Fruit fly (Drosophila melanogaster) whole organism, embryonic: Measurements from ENCODE around the gene CG13670.

Source experiments
- Antp ChIP-seq: fragments of 200-800 bp; sonication (Bioruptor generic); optimal IDR thresholded peaks from 3 replicates; lab custom pipeline; 2016; ENCODE audit warnings: missing biosample characterization, missing genetic modification characterization
- BEAF-32 ChIP-seq: fragments of 200-800 bp; sonication (Bioruptor generic); optimal IDR thresholded peaks from 3 replicates; lab custom pipeline; 2017; ENCODE audit warnings: missing biosample characterization, missing genetic modification characterization, mild to moderate bottlenecking, moderate library complexity, missing genetic modification reagents
- CG11247 ChIP-seq: fragments of 200-800 bp; sonication (Bioruptor generic); IDR thresholded peaks from 2 replicates; pipeline ENCODE4 v1.3.6; 2022; ENCODE audit warnings: missing biosample characterization, missing genetic modification characterization
- CG1233 ChIP-seq: fragments of 200-800 bp; sonication (Bioruptor generic); optimal IDR thresholded peaks from 4 replicates; lab custom pipeline; 2018; ENCODE audit warnings: missing biosample characterization, mild to moderate bottlenecking, missing genetic modification characterization
- CG13894 ChIP-seq: fragments of 200-800 bp; sonication (Bioruptor generic); optimal IDR thresholded peaks from 3 replicates; lab custom pipeline; 2018; ENCODE audit warnings: missing biosample characterization, mild to moderate bottlenecking, missing genetic modification characterization, moderate library complexity
- CG14667 ChIP-seq: fragments of 200-800 bp; sonication (Bioruptor generic); IDR thresholded peaks from 2 replicates; pipeline ENCODE4 v1.3.6; 2022; ENCODE audit warnings: missing biosample characterization, missing genetic modification characterization
- CG14710 ChIP-seq: fragments of 200-800 bp; sonication (Bioruptor generic); optimal IDR thresholded peaks from 3 replicates; lab custom pipeline; 2019; ENCODE audit warnings: missing biosample characterization, mild to moderate bottlenecking, missing genetic modification characterization, moderate library complexity
- CG14860 ChIP-seq: fragments of 200-800 bp; sonication (Bioruptor generic); IDR thresholded peaks from 3 replicates; pipeline ENCODE4 v1.3.6; 2022; ENCODE audit warnings: missing biosample characterization, missing genetic modification characterization; ENCODE audit not compliant: partially characterized antibody
- CG17186 ChIP-seq: fragments of 200-800 bp; sonication (Bioruptor generic); optimal IDR thresholded peaks from 3 replicates; lab custom pipeline; 2017; ENCODE audit warnings: missing biosample characterization, missing genetic modification reagents, missing genetic modification characterization
- CG17385 ChIP-seq: fragments of 200-800 bp; sonication (Bioruptor generic); optimal IDR thresholded peaks from 3 replicates; lab custom pipeline; 2018; ENCODE audit warnings: missing biosample characterization, mild to moderate bottlenecking, missing genetic modification characterization
- CG30020 ChIP-seq: fragments of 200-800 bp; optimal IDR thresholded peaks from 2 replicates; lab custom pipeline; 2019; ENCODE audit warnings: missing biosample characterization, mild to moderate bottlenecking, missing genetic modification characterization, moderate library complexity
- CG31441 ChIP-seq: fragments of 200-800 bp; sonication (Bioruptor generic); IDR thresholded peaks from 2 replicates; pipeline ENCODE4 v1.3.6; 2022; ENCODE audit warnings: missing biosample characterization, missing genetic modification characterization
- CG33557 ChIP-seq: fragments of 200-800 bp; sonication (Bioruptor generic); optimal IDR thresholded peaks from 2 replicates; lab custom pipeline; 2019; ENCODE audit warnings: missing biosample characterization, mild to moderate bottlenecking, missing genetic modification characterization, moderate library complexity
- CG42726 ChIP-seq: fragments of 200-800 bp; sonication (Bioruptor generic); IDR thresholded peaks from 2 replicates; pipeline ENCODE4 v1.3.6; 2022; ENCODE audit warnings: missing biosample characterization, missing genetic modification characterization; ENCODE audit not compliant: partially characterized antibody
- CG4360 ChIP-seq: fragments of 200-800 bp; sonication (Bioruptor generic); IDR thresholded peaks from 2 replicates; pipeline ENCODE4 v1.3.6; 2022; ENCODE audit warnings: missing biosample characterization, missing genetic modification characterization
- CG4707 ChIP-seq: fragments of 200-800 bp; sonication (Bioruptor generic); optimal IDR thresholded peaks from 2 replicates; lab custom pipeline; 2018; ENCODE audit warnings: missing biosample characterization, mild to moderate bottlenecking, missing genetic modification characterization, moderate library complexity
- CG6791 ChIP-seq: fragments of 200-800 bp; sonication (Bioruptor generic); IDR thresholded peaks from 3 replicates; pipeline ENCODE4 v1.3.6; 2022; ENCODE audit warnings: missing biosample characterization, missing genetic modification characterization; ENCODE audit not compliant: partially characterized antibody
- CG6813 ChIP-seq: fragments of 200-800 bp; sonication (Bioruptor generic); optimal IDR thresholded peaks from 2 replicates; lab custom pipeline; 2017; ENCODE audit warnings: missing biosample characterization, missing genetic modification characterization, mild to moderate bottlenecking, moderate library complexity, missing genetic modification reagents
- CG8281 ChIP-seq: fragments of 200-800 bp; sonication (Bioruptor generic); optimal IDR thresholded peaks from 2 replicates; lab custom pipeline; 2018; ENCODE audit warnings: missing biosample characterization, mild to moderate bottlenecking, missing genetic modification characterization, moderate library complexity
- CG9437 ChIP-seq: fragments of 200-800 bp; sonication (Bioruptor generic); optimal IDR thresholded peaks from 2 replicates; lab custom pipeline; 2018; ENCODE audit warnings: missing biosample characterization, mild to moderate bottlenecking, missing genetic modification characterization
- CkIIα-i1 ChIP-seq: fragments of 200-800 bp; sonication (Bioruptor generic); IDR thresholded peaks from 2 replicates; pipeline ENCODE4 v1.3.6; 2022; ENCODE audit warnings: missing biosample characterization, missing genetic modification characterization
- D19A ChIP-seq: fragments of 200-800 bp; optimal IDR thresholded peaks from 3 replicates; lab custom pipeline; 2019; ENCODE audit warnings: missing biosample characterization, mild to moderate bottlenecking, missing genetic modification characterization, moderate library complexity
- Dek ChIP-seq: fragments of 200-800 bp; sonication (Bioruptor generic); optimal IDR thresholded peaks from 3 replicates; lab custom pipeline; 2019; ENCODE audit warnings: missing biosample characterization, mild to moderate bottlenecking, missing genetic modification characterization, moderate library complexity
- Ets97D ChIP-seq: fragments of 200-800 bp; sonication (Bioruptor generic); optimal IDR thresholded peaks from 3 replicates; lab custom pipeline; 2016; ENCODE audit warnings: missing biosample characterization, missing genetic modification characterization
- Myb ChIP-seq: fragments of 200-800 bp; sonication (Bioruptor generic); optimal IDR thresholded peaks from 2 replicates; lab custom pipeline; 2016; ENCODE audit warnings: missing biosample characterization, missing genetic modification characterization
- Neu2 ChIP-seq: fragments of 200-800 bp; sonication (Bioruptor generic); optimal IDR thresholded peaks from 3 replicates; lab custom pipeline; 2016; ENCODE audit warnings: missing biosample characterization, missing genetic modification characterization, borderline replicate concordance
- Oli ChIP-seq: fragments of 200-800 bp; sonication (Bioruptor generic); optimal IDR thresholded peaks from 2 replicates; lab custom pipeline; 2018; ENCODE audit warnings: missing biosample characterization, mild to moderate bottlenecking, missing genetic modification characterization, moderate library complexity
- Sry-δ ChIP-seq: fragments of 200-800 bp; sonication (Bioruptor generic); optimal IDR thresholded peaks from 2 replicates; lab custom pipeline; 2016; ENCODE audit warnings: missing biosample characterization, missing genetic modification characterization
- Usf ChIP-seq: fragments of 200-800 bp; sonication (Bioruptor generic); optimal IDR thresholded peaks from 2 replicates; lab custom pipeline; 2017; ENCODE audit warnings: missing genotype, missing biosample characterization, missing genetic modification characterization
- Vsx1 ChIP-seq: fragments of 200-800 bp; sonication (Bioruptor generic); optimal IDR thresholded peaks from 2 replicates; lab custom pipeline; 2017; ENCODE audit warnings: missing biosample characterization, mild to moderate bottlenecking, missing genetic modification characterization, missing genetic modification reagents
- bowl ChIP-seq: fragments of 200-800 bp; sonication (Bioruptor generic); IDR thresholded peaks from 2 replicates; pipeline ENCODE4 v1.3.6; 2022; ENCODE audit warnings: missing biosample characterization, missing genetic modification characterization
- chn ChIP-seq: fragments of 200-800 bp; sonication (Bioruptor generic); optimal IDR thresholded peaks from 2 replicates; lab custom pipeline; 2016; ENCODE audit warnings: missing biosample characterization, missing genetic modification characterization
- crp ChIP-seq, 2 experiments: fragments of 200-800 bp; sonication (Bioruptor generic); optimal IDR thresholded peaks; 2 replicates in 1 of 2; 3 replicates in 1 of 2; lab custom pipeline; 2017; ENCODE audit warnings: missing biosample characterization in 2 of 2, missing genetic modification characterization in 2 of 2, mild to moderate bottlenecking in 1 of 2, moderate library complexity in 1 of 2
- dan ChIP-seq: fragments of 200-800 bp; sonication (Bioruptor generic); IDR thresholded peaks from 2 replicates; pipeline ENCODE4 v1.3.6; 2022; ENCODE audit warnings: missing biosample characterization, missing genetic modification characterization
- dmrt11E ChIP-seq: fragments of 200-800 bp; sonication (Bioruptor generic); optimal IDR thresholded peaks from 3 replicates; lab custom pipeline; 2018; ENCODE audit warnings: missing biosample characterization, mild to moderate bottlenecking, missing genetic modification characterization, moderate library complexity
- dmrt99B ChIP-seq: fragments of 200-800 bp; sonication (Bioruptor generic); optimal IDR thresholded peaks from 2 replicates; lab custom pipeline; 2018; ENCODE audit warnings: missing biosample characterization, mild to moderate bottlenecking, missing genetic modification characterization, moderate library complexity
- emc ChIP-seq: fragments of 200-800 bp; sonication (Bioruptor generic); optimal IDR thresholded peaks from 2 replicates; lab custom pipeline; 2016; ENCODE audit warnings: missing biosample characterization, missing genetic modification characterization
- gsb-n ChIP-seq: fragments of 200-800 bp; sonication (Bioruptor generic); optimal IDR thresholded peaks from 3 replicates; lab custom pipeline; 2018; ENCODE audit warnings: missing biosample characterization, mild to moderate bottlenecking, missing genetic modification characterization
- ham ChIP-seq: fragments of 200-800 bp; sonication (Bioruptor generic); IDR thresholded peaks from 2 replicates; pipeline ENCODE4 v1.3.6; 2022; ENCODE audit warnings: missing biosample characterization, missing genetic modification characterization
- klu ChIP-seq: fragments of 200-800 bp; sonication (Bioruptor generic); IDR thresholded peaks from 2 replicates; pipeline ENCODE4 v1.3.6; 2022; ENCODE audit warnings: missing biosample characterization, missing genetic modification characterization
- maf-S ChIP-seq: fragments of 200-800 bp; sonication (Bioruptor generic); optimal IDR thresholded peaks from 2 replicates; lab custom pipeline; 2016; ENCODE audit warnings: missing biosample characterization, missing genetic modification characterization
- pan ChIP-seq, 4 experiments: fragments of >200 bp in 3 of 4; fragments of 200-800 bp in 1 of 4; sonication (Bioruptor generic) in 1 of 4; optimal IDR thresholded peaks in 3 of 4; IDR thresholded peaks in 1 of 4; 2 replicates each; pipeline versions ENCODE4 v1.3.6 to Lab custom; 2017 to 2022; ENCODE audit warnings: missing biosample characterization in 2 of 4, missing genetic modification characterization in 2 of 4, mixed read lengths in 1 of 4
- pnt ChIP-seq: fragments of 200-800 bp; sonication (Bioruptor generic); optimal IDR thresholded peaks from 3 replicates; lab custom pipeline; 2016; ENCODE audit warnings: missing biosample characterization, missing genetic modification characterization
- prd ChIP-seq, 3 experiments: fragments of >200 bp in 2 of 3; fragments of 200-800 bp in 1 of 3; sonication (Bioruptor generic) in 1 of 3; optimal IDR thresholded peaks in 2 of 3; IDR thresholded peaks in 1 of 3; 2 replicates in 2 of 3; 3 replicates in 1 of 3; pipeline versions ENCODE4 v1.3.6 to Lab custom; 2017 to 2022; ENCODE audit warnings: missing biosample characterization in 1 of 3, missing genetic modification characterization in 1 of 3
- psq ChIP-seq: fragments of 200-800 bp; sonication (Bioruptor generic); optimal IDR thresholded peaks from 2 replicates; lab custom pipeline; 2017; ENCODE audit warnings: missing biosample characterization, missing genetic modification characterization
- twi ChIP-seq: fragments of 200-800 bp; optimal IDR thresholded peaks from 2 replicates; lab custom pipeline; 2019; ENCODE audit warnings: missing biosample characterization, mild to moderate bottlenecking, missing genetic modification characterization, moderate library complexity

CG13670 gene

DNA sequence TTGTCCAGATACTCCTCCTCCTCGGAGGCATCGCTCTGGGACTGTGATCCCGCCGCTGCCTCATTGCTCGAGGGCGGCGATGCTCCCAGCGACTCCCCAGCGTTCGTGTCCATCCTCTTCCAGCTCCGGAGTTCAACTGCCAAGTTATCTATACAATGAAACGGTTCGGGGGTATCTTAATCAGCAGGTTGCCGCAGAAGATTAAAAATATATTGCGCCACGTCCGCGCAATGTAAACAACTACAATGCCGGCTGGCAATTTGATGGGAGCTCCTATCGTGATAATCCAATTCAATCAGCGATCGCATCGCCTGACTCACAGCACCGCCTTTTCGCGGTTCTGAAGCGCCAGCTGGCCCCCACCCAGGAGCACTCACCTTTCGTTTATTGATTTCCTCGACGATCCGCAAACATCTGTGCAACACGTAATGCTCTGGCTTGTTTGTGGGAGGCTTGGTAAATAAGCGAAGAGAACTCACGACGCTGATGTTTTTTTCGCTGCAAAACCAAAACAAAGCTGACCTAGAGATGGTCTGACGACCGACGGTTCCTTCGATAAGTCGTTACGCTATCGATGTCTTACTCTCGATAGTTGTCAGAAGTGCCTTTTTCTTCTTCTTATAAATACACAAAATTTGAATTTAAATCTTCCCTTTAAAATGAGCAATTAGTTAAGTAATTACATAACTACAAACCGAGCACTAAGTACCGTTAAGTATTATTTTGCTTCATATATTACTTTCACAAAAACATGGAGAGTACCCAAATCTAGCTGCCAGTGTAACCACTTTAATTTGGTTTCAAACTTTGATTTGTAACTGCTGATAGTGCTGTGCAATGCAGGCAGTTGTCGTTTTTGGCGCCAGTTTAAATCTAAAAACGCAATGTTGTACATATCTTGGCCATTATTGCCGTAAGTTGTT lies 31.0 kb upstream of the CG13670 start, which contains the start of gene cert (continued):
- TF ChIP-seq Antp (no peak), CG4707 (GFP tag; lab: Kevin White, UChicago) (no peak), Ets97D (peak; percentile 65), dmrt99B (tag; lab: Kevin White, UChicago) (no peak), CG4360 (GFP tag; lab: Robert Waterston, UW) (no peak), crp (GFP tag; optimal IDR thresholded peaks at IDR 0.05; lab: Kevin White, UChicago) (peak in 1 of 2 experiments; percentile 75), CG6791 (peak; percentile 89), Vsx1 (no peak), CG14667 (GFP tag; lab: Robert Waterston, UW) (no peak), Dek (tag; lab: Kevin White, UChicago) (no peak), ham (GFP tag; lab: Robert Waterston, UW) (no peak), Myb (GFP tag; lab: Kevin White, UChicago) (peak; percentile 96), Sry-δ (GFP tag; lab: Kevin White, UChicago) (peak; percentile 98), CG42726 (peak; percentile 80; the same call in 1 of the 2 replicates), CkIIα-i1 (GFP tag; lab: Robert Waterston, UW) (no peak), CG1233 (GFP tag; lab: Kevin White, UChicago) (no peak), CG13894 (tag; lab: Kevin White, UChicago) (no peak), maf-S (GFP tag; lab: Kevin White, UChicago) (peak; percentile 12), CG30020 (tag; lab: Kevin White, UChicago) (peak; percentile 18), CG6813 (GFP tag; lab: Kevin White, UChicago) (peak; percentile 38), dmrt11E (no peak), dan (GFP tag; lab: Robert Waterston, UW) (no peak), CG14860 (GFP tag; lab: Robert Waterston, UW) (peak; percentile 88), chn (GFP tag; lab: Kevin White, UChicago) (no peak), CG11247 (GFP tag; lab: Robert Waterston, UW) (no peak), Neu2 (GFP tag; lab: Kevin White, UChicago) (no peak), twi (no peak), CG8281 (tag; lab: Kevin White, UChicago) (no peak), CG14710 (tag; lab: Kevin White, UChicago) (peak; percentile 99), D19A (tag; lab: Kevin White, UChicago) (no peak), gsb-n (peak; percentile 37), CG31441 (GFP tag; lab: Robert Waterston, UW) (no peak), prd (optimal IDR thresholded peaks at IDR 0.05; lab: Kevin White, UChicago) (no peak), prd (GFP tag; IDR thresholded peaks at IDR 0.05; lab: Robert Waterston, UW) (0 out of 3 replicates have a peak, but pooled peaks have one; percentile 11), pan (optimal IDR thresholded peaks at IDR 0.05; lab: Kevin White, UChicago) (no peak), pan (GFP tag; optimal IDR thresholded peaks at IDR 0.05 in 1 of 2, IDR thresholded peaks at IDR 0.05 in 1 of 2) (no peak), CG33557 (no peak), emc (no peak), CG17385 (GFP tag; lab: Kevin White, UChicago) (peak; percentile 96), bowl (GFP tag; lab: Robert Waterston, UW) (no peak), Usf (no peak), CG17186 (GFP tag; lab: Kevin White, UChicago) (peak; percentile 13), BEAF-32 (GFP tag; lab: Kevin White, UChicago) (peak; percentile 93), Oli (tag; lab: Kevin White, UChicago) (no peak), CG9437 (no peak), klu (GFP tag; lab: Robert Waterston, UW) (no peak), pnt (GFP tag; lab: Kevin White, UChicago) (no peak), psq (GFP tag; lab: Kevin White, UChicago) (no peak)
